Fruit fly (Drosophila melanogaster): ENCODE results near the gene Elo68beta.

Elo68beta gene

dm6 chr3L:11089805-11090440 lies 11.6 kb downstream of the Elo68beta start (continued):
- TF ChIP-seq CG17612 (GFP tag; IDR thresholded peaks at IDR 0.05) (peak; percentile 31; the same call in 1 of the 2 replicates), peb (GFP tag; IDR thresholded peaks at IDR 0.05) (peak; percentile 39; the same call in 1 of the 2 replicates), pho (GFP tag; optimal IDR thresholded peaks at IDR 0.05) (peak; percentile 69), Rx (GFP tag; IDR thresholded peaks at IDR 0.05) (peak; percentile 32), CG16863 (GFP tag; optimal IDR thresholded peaks at IDR 0.05) (peak; percentile 87), org-1 (GFP tag; optimal IDR thresholded peaks at IDR 0.05) (peak; percentile 90), NfI (GFP tag; optimal IDR thresholded peaks at IDR 0.05) (peak; percentile 89), CG3163 (GFP tag; optimal IDR thresholded peaks at IDR 0.05) (peak; percentile 59), chif (GFP tag; optimal IDR thresholded peaks at IDR 0.05) (peak; percentile 83), CG12104 (GFP tag; optimal IDR thresholded peaks at IDR 0.05) (peak; percentile 87), ara (GFP tag; IDR thresholded peaks at IDR 0.05) (peak; percentile 87), CG8290 (GFP tag; optimal IDR thresholded peaks at IDR 0.05) (peak; percentile 45), CG8290 (tag; optimal IDR thresholded peaks at IDR 0.05) (peak; percentile 52 to 73), CG12071 (GFP tag; optimal IDR thresholded peaks at IDR 0.05) (peak; percentile 74), abd-A (tag; optimal IDR thresholded peaks at IDR 0.05) (peak; percentile 10), cad (GFP tag; optimal IDR thresholded peaks at IDR 0.05) (no peak), Dip3 (GFP tag; optimal IDR thresholded peaks at IDR 0.05) (peak; percentile 35), CG1233 (GFP tag; optimal IDR thresholded peaks at IDR 0.05) (peak; percentile 85), trem (tag; optimal IDR thresholded peaks at IDR 0.05) (peak; percentile 49), dm (GFP tag; optimal IDR thresholded peaks at IDR 0.05) (peak; percentile 75), Dip2 (GFP tag; IDR thresholded peaks at IDR 0.05) (no peak; the same call in 1 of the 2 replicates), br (optimal IDR thresholded peaks at IDR 0.05) (no peak), CG17802 (tag; optimal IDR thresholded peaks at IDR 0.05) (peak; percentile 3), otp (GFP tag; IDR thresholded peaks at IDR 0.05) (peak; percentile 91), psq (GFP tag; optimal IDR thresholded peaks at IDR 0.05) (peak; percentile 75), Six4 (GFP tag; optimal IDR thresholded peaks at IDR 0.05) (peak; percentile 92), CG12942 (GFP tag; optimal IDR thresholded peaks at IDR 0.05) (peak; percentile 47), CG6765 (GFP tag; optimal IDR thresholded peaks at IDR 0.05) (peak; percentile 68), CG31388 (GFP tag; optimal IDR thresholded peaks at IDR 0.05) (peak; percentile 81), lola (GFP tag; optimal IDR thresholded peaks at IDR 0.05) (peak in 1 of 3 experiments; percentile 96), Deaf1 (tag; optimal IDR thresholded peaks at IDR 0.05) (peak; percentile 77), rib (GFP tag; IDR thresholded peaks at IDR 0.05) (no peak), CG10431 (GFP tag; optimal IDR thresholded peaks at IDR 0.05) (peak; percentile 68), CG3847 (GFP tag; IDR thresholded peaks at IDR 0.05) (peak; percentile 65), Hmx (GFP tag; optimal IDR thresholded peaks at IDR 0.05) (peak; percentile 68), slou (GFP tag; optimal IDR thresholded peaks at IDR 0.05) (peak; percentile 40), CG18619 (GFP tag; optimal IDR thresholded peaks at IDR 0.05) (peak; percentile 93), CG14965 (GFP tag; optimal IDR thresholded peaks at IDR 0.05; ENCODE audit: borderline replicate concordance) (peak; percentile 65), Fer2 (tag; optimal IDR thresholded peaks at IDR 0.05) (no peak), CG4617 (GFP tag; optimal IDR thresholded peaks at IDR 0.05; ENCODE audit: borderline replicate concordance) (peak; percentile 64), sim (GFP tag; IDR thresholded peaks at IDR 0.05) (peak; percentile 71), Blimp-1 (GFP tag; optimal IDR thresholded peaks at IDR 0.05) (peak; percentile 78), Pdp1 (GFP tag; optimal IDR thresholded peaks at IDR 0.05) (peak; percentile 73 to 84), Dbx (GFP tag; IDR thresholded peaks at IDR 0.05) (peak; percentile 53; the same call in 1 of the 3 replicates), CG15269 (tag; optimal IDR thresholded peaks at IDR 0.05) (peak; percentile 95), YL-1 (GFP tag; optimal IDR thresholded peaks at IDR 0.05) (peak; percentile 81), cwo (GFP tag; optimal IDR thresholded peaks at IDR 0.05) (peak; percentile 87), CG7987 (GFP tag; optimal IDR thresholded peaks at IDR 0.05) (peak; percentile 81), unpg (GFP tag; optimal IDR thresholded peaks at IDR 0.05) (peak; percentile 86), CG7963 (GFP tag; IDR thresholded peaks at IDR 0.05; ENCODE audit: partially characterized antibody) (no peak)
